Fruit fly (Drosophila melanogaster): Measurements from ENCODE around the gene Syt12.

DNA sequence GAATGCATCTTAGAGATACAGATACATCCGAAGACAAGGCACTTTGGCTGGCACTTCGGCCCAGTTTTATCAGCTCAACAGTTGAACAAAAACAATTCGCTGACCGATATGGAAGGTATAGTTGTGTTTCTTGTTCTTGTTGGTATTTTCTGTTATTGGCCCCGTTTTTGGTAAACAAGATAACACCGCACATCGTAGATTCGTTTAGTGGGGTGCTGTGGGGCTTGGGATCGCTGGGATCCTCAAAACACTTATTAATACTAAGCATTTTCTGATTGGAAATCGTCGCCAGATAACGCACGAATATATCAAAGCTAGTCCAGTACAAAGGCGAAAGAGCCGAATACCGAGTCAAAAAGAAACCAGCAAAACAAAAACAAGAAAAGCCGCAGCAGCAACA is 44.5 kb downstream of the Syt12 start:
- no peak for TF ChIP-seq foxo (GFP tag; optimal IDR thresholded peaks at IDR 0.05)
- TF ChIP-seq dmrt93B (GFP tag; optimal IDR thresholded peaks at IDR 0.05), result no peak
- no peak for TF ChIP-seq dl (GFP tag; optimal IDR thresholded peaks at IDR 0.05; ENCODE audit: insufficient read depth in 1 of 2, partially characterized antibody in 2 of 2)
- no peak for TF ChIP-seq dsf (GFP tag; optimal IDR thresholded peaks at IDR 0.05; ENCODE audit: borderline replicate concordance)

Data from whole organism, wandering third instar larva.